Worm (Caenorhabditis elegans): Measurements from ENCODE around the gene coh-4.

The coh-4 gene

DNA sequence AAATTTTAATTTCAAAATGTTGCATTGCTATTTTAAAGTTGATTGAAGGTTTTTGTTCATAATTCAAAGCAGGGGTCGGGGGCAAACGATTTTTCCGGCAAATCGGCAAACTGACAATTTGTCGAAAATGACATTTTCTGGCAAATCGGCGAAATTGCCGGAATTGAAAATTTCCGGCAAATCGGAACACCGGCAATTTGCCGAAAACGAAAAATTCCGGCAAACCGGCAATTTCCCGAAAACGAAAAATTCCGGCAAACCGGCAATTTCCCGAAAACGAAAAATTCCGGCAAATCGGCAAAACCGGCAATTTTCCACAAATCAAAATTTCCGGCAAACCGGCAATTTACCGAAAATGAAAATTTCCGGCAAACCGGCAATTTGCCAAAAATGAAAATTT is 14.8 kb upstream of the coh-4 start (continued):
- no peak for TF ChIP-seq F37B4.10 (GFP tag; IDR thresholded peaks at IDR 0.05)
- TF ChIP-seq C17E4.6 (GFP tag; IDR thresholded peaks at IDR 0.05), result no peak
- TF ChIP-seq Y53F4B.3 (GFP tag; IDR thresholded peaks at IDR 0.05), result no peak
- TF ChIP-seq F10E7.11 (tag; optimal IDR thresholded peaks at IDR 0.05), result no peak
- TF ChIP-seq snpc-1.1 (tag; optimal IDR thresholded peaks at IDR 0.05; ENCODE audit: insufficient read depth), result no peak

DNA sequence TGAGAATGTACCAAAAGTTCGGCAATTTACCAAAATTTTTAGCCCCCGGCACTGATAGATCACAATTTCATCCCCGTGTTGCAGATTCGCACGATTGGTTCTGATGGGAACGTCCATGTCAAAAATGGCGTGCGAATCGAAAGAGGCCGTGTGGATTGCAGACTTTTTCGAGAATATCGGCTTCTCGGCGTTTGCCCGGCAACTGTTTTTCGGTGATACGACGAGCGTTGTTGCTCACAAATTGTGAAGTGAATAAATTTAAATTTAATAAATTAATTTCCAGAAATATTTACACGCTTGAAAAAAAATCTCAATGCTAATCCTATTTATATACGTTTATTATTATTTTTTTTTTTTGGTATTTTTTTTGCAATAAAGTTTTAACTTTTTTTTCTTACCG is 14.2 kb upstream of the coh-4 start:
- no peak for TF ChIP-seq unc-62 (GFP tag; optimal IDR thresholded peaks at IDR 0.05)
- TF ChIP-seq ccch-3 (GFP tag; optimal IDR thresholded peaks at IDR 0.05), result no peak
- no peak for TF ChIP-seq lir-1 (GFP tag; conservative IDR thresholded peaks at IDR 0.05)
- TF ChIP-seq repo-1 (tag; optimal IDR thresholded peaks at IDR 0.05), result peak; percentile 66
- TF ChIP-seq ztf-26 (tag; optimal IDR thresholded peaks at IDR 0.05), result peak; percentile 52
- no peak for TF ChIP-seq ekl-4 (GFP tag; IDR thresholded peaks at IDR 0.05)
- TF ChIP-seq aptf-3 (GFP tag; IDR thresholded peaks at IDR 0.05), result no peak
- TF ChIP-seq tlf-1 (GFP tag; optimal IDR thresholded peaks at IDR 0.05), result no peak

DNA sequence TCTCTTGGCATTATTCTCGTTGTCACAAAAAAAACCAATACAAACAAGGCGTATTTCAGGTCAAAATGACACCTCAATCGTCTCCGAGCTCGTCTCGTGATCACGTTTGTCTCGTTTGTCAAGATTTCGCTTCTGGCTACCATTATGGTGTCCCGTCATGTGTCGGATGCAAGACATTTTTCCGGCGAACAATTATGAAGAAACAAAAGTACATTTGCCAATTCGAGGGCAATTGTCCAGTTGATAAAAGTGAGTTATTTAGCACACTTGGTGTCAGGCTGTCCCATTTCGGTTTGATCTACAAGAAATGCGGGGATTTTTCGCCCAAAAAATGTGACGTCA is 11.7 kb upstream of the coh-4 start, which contains the start of gene nhr-114:
nhr-114 (plus strand) TSS at position 59 of the 342 bp plus-strand sequence.
- TF ChIP-seq snpc-4 (GFP tag; optimal IDR thresholded peaks at IDR 0.05) (no peak), snpc-4 (tag; optimal IDR thresholded peaks at IDR 0.05) (peak in 2 of 4 experiments; percentile 16 to 78), nhr-80 (tag; optimal IDR thresholded peaks at IDR 0.05) (peak; percentile 26), Y53G8AR.9 (GFP tag; conservative IDR thresholded peaks at IDR 0.05) (0 out of 2 replicates have a peak, but pooled peaks have one; percentile 27), F57A8.1 (GFP tag; optimal IDR thresholded peaks at IDR 0.05) (no peak), K11D2.4 (GFP tag; IDR thresholded peaks at IDR 0.05) (no peak)

DNA sequence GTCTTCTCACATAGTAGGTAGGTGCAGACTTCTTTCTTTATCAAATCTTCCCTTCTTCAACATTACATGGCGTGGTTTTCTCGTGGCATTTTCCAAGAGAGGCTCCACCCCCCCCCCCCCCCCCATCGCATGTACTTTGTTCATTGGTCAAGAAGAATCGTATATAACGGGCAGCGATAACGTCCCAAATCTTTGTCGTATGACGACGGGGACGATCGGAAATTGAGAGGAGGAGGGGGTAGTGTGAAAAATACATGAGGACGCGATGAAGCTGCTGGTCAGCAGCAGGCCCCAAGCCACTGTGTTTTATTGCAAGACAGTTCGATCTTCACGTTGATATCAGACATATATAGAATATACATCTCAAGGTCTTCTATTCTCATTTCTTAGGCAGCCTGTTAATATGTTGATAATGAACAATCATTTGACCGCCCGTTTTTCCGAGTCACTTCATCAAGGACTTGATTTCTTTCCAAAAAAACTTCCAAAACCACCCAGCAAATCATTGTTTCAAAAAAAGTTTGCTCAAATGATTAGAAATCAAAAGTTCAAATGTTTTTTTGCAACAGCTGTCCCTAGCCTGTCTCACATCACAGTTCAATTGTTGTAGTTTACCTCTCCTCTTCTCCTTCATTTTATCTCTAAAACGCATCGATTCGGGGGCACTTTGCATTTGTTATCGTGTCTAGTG is 11.2 kb upstream of the coh-4 start:
- no peak for TF ChIP-seq hlh-12 (tag; optimal IDR thresholded peaks at IDR 0.05)
- no peak for TF ChIP-seq aptf-2 (GFP tag; conservative IDR thresholded peaks at IDR 0.05)
- no peak for TF ChIP-seq ZK185.1 (tag; optimal IDR thresholded peaks at IDR 0.05; ENCODE audit: poor library complexity, severe bottlenecking)
- TF ChIP-seq ztf-22 (GFP tag; optimal IDR thresholded peaks at IDR 0.05), result peak; percentile 62
- no peak for TF ChIP-seq F49E8.2 (tag; optimal IDR thresholded peaks at IDR 0.05; ENCODE audit: insufficient read depth)
- no peak for TF ChIP-seq Y56A3A.18 (GFP tag; IDR thresholded peaks at IDR 0.05)
- peak; percentile 16; the same call in 1 of the 2 replicates for TF ChIP-seq mcd-1 (GFP tag; IDR thresholded peaks at IDR 0.05)
- peak; percentile 42 for TF ChIP-seq ceh-79 (tag; optimal IDR thresholded peaks at IDR 0.05)
- TF ChIP-seq die-1 (tag; optimal IDR thresholded peaks at IDR 0.05), result no peak
- no peak for TF ChIP-seq B0035.1 (tag; optimal IDR thresholded peaks at IDR 0.05)
- TF ChIP-seq ztf-18 (tag; optimal IDR thresholded peaks at IDR 0.05), result no peak
- TF ChIP-seq efl-1 (GFP tag; optimal IDR thresholded peaks at IDR 0.05), result no peak
- no peak for TF ChIP-seq hmg-20 (GFP tag; IDR thresholded peaks at IDR 0.05)
- no peak for TF ChIP-seq lsl-1 (GFP tag; optimal IDR thresholded peaks at IDR 0.05)
- TF ChIP-seq dpff-1 (tag; optimal IDR thresholded peaks at IDR 0.05), result no peak
- peak in 1 of 3 experiments; percentile 17 for TF ChIP-seq lin-35 (GFP tag; optimal IDR thresholded peaks at IDR 0.05)
- TF ChIP-seq Y67H2A.10 (GFP tag; conservative IDR thresholded peaks at IDR 0.05), result no peak
- no peak for TF ChIP-seq nhr-90 (tag; optimal IDR thresholded peaks at IDR 0.05)
- TF ChIP-seq K11D2.4 (GFP tag; IDR thresholded peaks at IDR 0.05), result 0 out of 2 replicates have a peak, but pooled peaks have one; percentile 30
- TF ChIP-seq snpc-3.4 (tag; optimal IDR thresholded peaks at IDR 0.05), result no peak
- no peak for TF ChIP-seq ets-4 (GFP tag; optimal IDR thresholded peaks at IDR 0.05)
- no peak for TF ChIP-seq Y53F4B.3 (GFP tag; IDR thresholded peaks at IDR 0.05)
- peak; percentile 7 for TF ChIP-seq chd-7 (tag; optimal IDR thresholded peaks at IDR 0.05)
- TF ChIP-seq zfh-2 (GFP tag; conservative IDR thresholded peaks at IDR 0.05), result peak; percentile 65
- TF ChIP-seq ekl-4 (GFP tag; IDR thresholded peaks at IDR 0.05), result peak; percentile 31; the same call in 1 of the 2 replicates
- TF ChIP-seq sdz-38 (tag; optimal IDR thresholded peaks at IDR 0.05), result no peak
- peak; percentile 92 for TF ChIP-seq egrh-3 (GFP tag; IDR thresholded peaks at IDR 0.05)

All from whole organism, young adult.